Worm (Caenorhabditis elegans): ENCODE data around the gene abf-4.

- TF ChIP-seq elt-3 (tag; optimal IDR thresholded peaks at IDR 0.05) (no peak), nhr-21 (tag; optimal IDR thresholded peaks at IDR 0.05) (no peak), nhr-23 (tag; optimal IDR thresholded peaks at IDR 0.05) (no peak), egl-27 (tag; optimal IDR thresholded peaks at IDR 0.05) (no peak), snpc-4 (tag; optimal IDR thresholded peaks at IDR 0.05) (no peak), unc-39 (tag; optimal IDR thresholded peaks at IDR 0.05) (no peak), aly-2 (tag; optimal IDR thresholded peaks at IDR 0.05) (no peak), ama-1 (optimal IDR thresholded peaks at IDR 0.05) (no peak)
These were observed 3.6 kb upstream of the abf-4 start, which contains the start of gene F26F2.1 for ce11 chrV:20561795-20562194.
